Fruit fly (Drosophila melanogaster): Measurements from ENCODE around the gene RpL7.

RpL7 gene

dm6 chr2L:10231092-10231494 lies 30.3 kb downstream of the RpL7 start (continued):
- TF ChIP-seq fkh (GFP tag; optimal IDR thresholded peaks at IDR 0.05) (peak; percentile 5), eg (GFP tag; IDR thresholded peaks at IDR 0.05) (no peak), CG10631 (GFP tag; optimal IDR thresholded peaks at IDR 0.05) (peak; percentile 52), CG6854 (GFP tag; optimal IDR thresholded peaks at IDR 0.05) (no peak), net (GFP tag; optimal IDR thresholded peaks at IDR 0.05) (no peak), CG6276 (GFP tag; optimal IDR thresholded peaks at IDR 0.05) (no peak), lz (GFP tag; optimal IDR thresholded peaks at IDR 0.05) (no peak), CG4318 (GFP tag; optimal IDR thresholded peaks at IDR 0.05) (no peak)

- TF ChIP-seq CG11902 (GFP tag; optimal IDR thresholded peaks at IDR 0.05), result no peak
- TF ChIP-seq CG9139 (GFP tag; optimal IDR thresholded peaks at IDR 0.05), result no peak
- TF ChIP-seq salr (GFP tag; optimal IDR thresholded peaks at IDR 0.05), result no peak
- TF ChIP-seq CG6808 (GFP tag; optimal IDR thresholded peaks at IDR 0.05), result no peak
- TF ChIP-seq CG16779 (tag; optimal IDR thresholded peaks at IDR 0.05), result no peak
Measured at dm6 chr2L:10231510-10231909, 30.7 kb downstream of the RpL7 start, which contains the start of gene ova. TSS of gene ova (minus strand) at chr2L:10231692.

dm6 chr2L:10232152-10232816 lies 31.5 kb downstream of the RpL7 start, which contains the start of gene eEF1delta:
TSS of gene eEF1delta (plus strand) at chr2L:10232507.
- TF ChIP-seq CG6792 (GFP tag; optimal IDR thresholded peaks at IDR 0.05) (no peak), CG6163 (GFP tag; IDR thresholded peaks at IDR 0.05) (no peak), Eip75B (GFP tag; optimal IDR thresholded peaks at IDR 0.05) (no peak), CG7368 (GFP tag; optimal IDR thresholded peaks at IDR 0.05) (no peak)

- no peak for TF ChIP-seq spab (GFP tag; optimal IDR thresholded peaks at IDR 0.05)
- no peak for TF ChIP-seq CG6792 (GFP tag; optimal IDR thresholded peaks at IDR 0.05)
- TF ChIP-seq CG10669 (GFP tag; optimal IDR thresholded peaks at IDR 0.05), result no peak
- no peak for TF ChIP-seq ss (GFP tag; optimal IDR thresholded peaks at IDR 0.05)
- TF ChIP-seq Ets21C (GFP tag; optimal IDR thresholded peaks at IDR 0.05), result no peak
- TF ChIP-seq CG10631 (GFP tag; optimal IDR thresholded peaks at IDR 0.05), result no peak
- no peak for TF ChIP-seq CG6163 (GFP tag; IDR thresholded peaks at IDR 0.05)
- TF ChIP-seq Blimp-1 (GFP tag; optimal IDR thresholded peaks at IDR 0.05), result no peak
- TF ChIP-seq Gug (GFP tag; IDR thresholded peaks at IDR 0.05), result no peak
- TF ChIP-seq Eip78C (GFP tag), result no peak
- no peak for TF ChIP-seq lz (GFP tag; optimal IDR thresholded peaks at IDR 0.05)
- no peak for TF ChIP-seq dsx (GFP tag; optimal IDR thresholded peaks at IDR 0.05; ENCODE audit: poor library complexity, severe bottlenecking)
- no peak for TF ChIP-seq salr (GFP tag; optimal IDR thresholded peaks at IDR 0.05)
- no peak for TF ChIP-seq Smox (GFP tag; optimal IDR thresholded peaks at IDR 0.05)
- no peak for TF ChIP-seq svp (GFP tag)
- no peak for TF ChIP-seq Sox102F (GFP tag; optimal IDR thresholded peaks at IDR 0.05)
- no peak for TF ChIP-seq CG11762 (GFP tag; optimal IDR thresholded peaks at IDR 0.05; ENCODE audit: insufficient read depth)
- no peak for TF ChIP-seq Eip93F (GFP tag; optimal IDR thresholded peaks at IDR 0.05)
Measured at dm6 chr2L:10232827-10233226, 32.0 kb downstream of the RpL7 start.

- TF ChIP-seq Smox (GFP tag; optimal IDR thresholded peaks at IDR 0.05) (no peak), vri (GFP tag; optimal IDR thresholded peaks at IDR 0.05) (peak; percentile 34), fkh (GFP tag; optimal IDR thresholded peaks at IDR 0.05) (peak; percentile 90), Sox15 (GFP tag; optimal IDR thresholded peaks at IDR 0.05) (no peak), CG8119 (GFP tag; IDR thresholded peaks at IDR 0.05) (no peak), Hr38 (GFP tag; optimal IDR thresholded peaks at IDR 0.05) (no peak), achi (GFP tag; optimal IDR thresholded peaks at IDR 0.05) (no peak), lz (GFP tag; optimal IDR thresholded peaks at IDR 0.05) (no peak), Blimp-1 (GFP tag; optimal IDR thresholded peaks at IDR 0.05) (no peak)
Measured at dm6 chr2L:10237725-10238446, 37.1 kb downstream of the RpL7 start, which contains the start of gene mthl15. TSS of gene mthl15 (minus strand) at chr2L:10238317.
